Fruit fly (Drosophila melanogaster) Kc167 (cell line): Measurements from ENCODE around the gene att-ORFB.

Experiments used
- Myc ChIP-seq: fragments of >200 bp; optimal IDR thresholded peaks from 2 replicates; lab custom pipeline; 2017; ENCODE audit warnings: missing external identifiers
- Sin3A ChIP-seq: fragments of >200 bp; optimal IDR thresholded peaks from 2 replicates; lab custom pipeline; 2018; ENCODE audit warnings: missing external identifiers
- h ChIP-seq: fragments of >200 bp; optimal IDR thresholded peaks from 3 replicates; lab custom pipeline; 2018; ENCODE audit warnings: missing external identifiers
- insv ChIP-seq: fragments of >200 bp; optimal IDR thresholded peaks from 3 replicates; lab custom pipeline; 2018; ENCODE audit warnings: missing external identifiers
- psq ChIP-seq: fragments of >200 bp; optimal IDR thresholded peaks from 2 replicates; lab custom pipeline; 2017; ENCODE audit warnings: missing external identifiers
- ttk ChIP-seq: sonication (Bioruptor generic); optimal IDR thresholded peaks from 2 replicates; lab custom pipeline; 2017; ENCODE audit warnings: missing external identifiers

Gene att-ORFB

dm6 chr3R:20587630-20588479 lies 33.7 kb upstream of the att-ORFB start, which contains the start of gene Septin2:
Gene Septin2 (minus strand): TSS chr3R:20588356.
- TF ChIP-seq Myc (lab: Kevin White, UChicago) (no peak), ttk (lab: Kevin White, UChicago) (no peak), Sin3A (lab: Kevin White, UChicago) (no peak), insv (lab: Kevin White, UChicago) (no peak), h (lab: Kevin White, UChicago) (no peak), psq (lab: Kevin White, UChicago) (no peak)

dm6 chr3R:20586409-20586808 lies 32.2 kb upstream of the att-ORFB start:
- no peak for TF ChIP-seq ttk (lab: Kevin White, UChicago)
- no peak for TF ChIP-seq Sin3A (lab: Kevin White, UChicago)
- TF ChIP-seq Myc (lab: Kevin White, UChicago): no peak
- TF ChIP-seq h (lab: Kevin White, UChicago): no peak
- no peak for TF ChIP-seq psq (lab: Kevin White, UChicago)
- TF ChIP-seq insv (lab: Kevin White, UChicago): no peak

dm6 chr3R:20585566-20585965 lies 31.4 kb upstream of the att-ORFB start, which contains the start of gene CG16953:
Gene CG16953 (minus strand): TSS chr3R:20585833.
- TF ChIP-seq Sin3A (lab: Kevin White, UChicago): no peak
- no peak for TF ChIP-seq h (lab: Kevin White, UChicago)
- TF ChIP-seq psq (lab: Kevin White, UChicago): no peak
- no peak for TF ChIP-seq ttk (lab: Kevin White, UChicago)
- TF ChIP-seq insv (lab: Kevin White, UChicago): no peak

- TF ChIP-seq insv (lab: Kevin White, UChicago) (no peak), h (lab: Kevin White, UChicago) (no peak), psq (lab: Kevin White, UChicago) (no peak), Myc (lab: Kevin White, UChicago) (no peak), ttk (lab: Kevin White, UChicago) (no peak), Sin3A (lab: Kevin White, UChicago) (no peak)
Observed at dm6 chr3R:20581376-20581775, 27.2 kb upstream of the att-ORFB start, which contains the start of gene CG34008. Gene CG34008 (minus strand): TSS chr3R:20581522.

- TF ChIP-seq h (lab: Kevin White, UChicago) (no peak), insv (lab: Kevin White, UChicago) (no peak), Myc (lab: Kevin White, UChicago) (no peak), Sin3A (lab: Kevin White, UChicago) (no peak), ttk (lab: Kevin White, UChicago) (no peak), psq (lab: Kevin White, UChicago) (no peak)
Observed at dm6 chr3R:20579816-20580215, 25.6 kb upstream of the att-ORFB start, which contains the start of the genes EloB and Srp14. Gene EloB (minus strand): TSS chr3R:20579850. Gene Srp14 (plus strand): TSS chr3R:20580115.

dm6 chr3R:20576789-20577188 lies 22.6 kb upstream of the att-ORFB start, which contains the start of the genes TFAM and CG5412:
Gene TFAM (minus strand): TSS chr3R:20577010.
Gene CG5412 (plus strand): TSS chr3R:20577053.
- no peak for TF ChIP-seq Sin3A (lab: Kevin White, UChicago)
- TF ChIP-seq Myc (lab: Kevin White, UChicago): no peak
- no peak for TF ChIP-seq insv (lab: Kevin White, UChicago)
- TF ChIP-seq ttk (lab: Kevin White, UChicago): no peak
- no peak for TF ChIP-seq psq (lab: Kevin White, UChicago)
- TF ChIP-seq h (lab: Kevin White, UChicago): no peak

dm6 chr3R:20574535-20574980 lies 20.4 kb upstream of the att-ORFB start:
- TF ChIP-seq psq (lab: Kevin White, UChicago): no peak
- no peak for TF ChIP-seq ttk (lab: Kevin White, UChicago)
- TF ChIP-seq Sin3A (lab: Kevin White, UChicago): no peak
- TF ChIP-seq insv (lab: Kevin White, UChicago): no peak
- no peak for TF ChIP-seq h (lab: Kevin White, UChicago)
- no peak for TF ChIP-seq Myc (lab: Kevin White, UChicago)

- TF ChIP-seq insv (lab: Kevin White, UChicago) (no peak), h (lab: Kevin White, UChicago) (no peak), psq (lab: Kevin White, UChicago) (no peak), ttk (lab: Kevin White, UChicago) (no peak), Myc (lab: Kevin White, UChicago) (no peak), Sin3A (lab: Kevin White, UChicago) (no peak)
Observed at dm6 chr3R:20573326-20573725, 19.1 kb upstream of the att-ORFB start.

- TF ChIP-seq h (lab: Kevin White, UChicago) (no peak), Myc (lab: Kevin White, UChicago) (no peak), Sin3A (lab: Kevin White, UChicago) (no peak), insv (lab: Kevin White, UChicago) (no peak), psq (lab: Kevin White, UChicago) (no peak), ttk (lab: Kevin White, UChicago) (no peak)
Observed at dm6 chr3R:20567507-20568222, 13.5 kb upstream of the att-ORFB start.

dm6 chr3R:20565546-20565948 lies 11.3 kb upstream of the att-ORFB start:
- no peak for TF ChIP-seq insv (lab: Kevin White, UChicago)
- no peak for TF ChIP-seq Myc (lab: Kevin White, UChicago)
- no peak for TF ChIP-seq ttk (lab: Kevin White, UChicago)
- TF ChIP-seq Sin3A (lab: Kevin White, UChicago): no peak
- no peak for TF ChIP-seq h (lab: Kevin White, UChicago)
- TF ChIP-seq psq (lab: Kevin White, UChicago): no peak
